Worm (Caenorhabditis elegans) whole organism, L4 larva: ENCODE data around the gene tofu-1.

ENCODE experiments used
- F26F4.8 ChIP-seq: fragments of 200-800 bp; sonication (Bioruptor generic); conservative IDR thresholded peaks from 2 replicates; pipeline ENCODE4 v1.3.6; 2022; ENCODE audit warnings: missing genetic modification characterization, missing compliant biosample characterization
- F44E2.7 ChIP-seq: fragments of 200-800 bp; sonication (Bioruptor generic); IDR thresholded peaks from 2 replicates; pipeline ENCODE4 v2.1.2; 2022; ENCODE audit warnings: missing genetic modification characterization, missing compliant biosample characterization
- F49E8.2 ChIP-seq: sonication (generic microtip); optimal IDR thresholded peaks from 2 replicates; lab custom pipeline; 2016; ENCODE audit warnings: missing compliant biosample characterization, mild to moderate bottlenecking, missing genetic modification characterization, borderline replicate concordance
- Y48G9A.11 ChIP-seq: fragments of 200-800 bp; sonication (Bioruptor generic); IDR thresholded peaks from 2 replicates; pipeline ENCODE4 v1.3.6; 2022; ENCODE audit warnings: missing genetic modification reagents, missing genetic modification characterization, missing compliant biosample characterization
- Y5F2A.4 ChIP-seq: fragments of 200-800 bp; sonication (Bioruptor generic); optimal IDR thresholded peaks from 2 replicates; lab custom pipeline; 2018; ENCODE audit warnings: mild to moderate bottlenecking, missing genetic modification characterization, missing compliant biosample characterization
- attf-4 ChIP-seq: sonication (generic microtip); optimal IDR thresholded peaks from 3 replicates; lab custom pipeline; 2017; ENCODE audit warnings: missing biosample characterization, missing genetic modification characterization
- ceh-32 ChIP-seq: sonication (generic microtip); optimal IDR thresholded peaks from 2 replicates; lab custom pipeline; 2016; ENCODE audit warnings: mild to moderate bottlenecking, missing genetic modification characterization, missing compliant biosample characterization; ENCODE audit not compliant: poor library complexity
- ceh-44 ChIP-seq: fragments of 200-800 bp; sonication (Bioruptor generic); IDR thresholded peaks from 2 replicates; pipeline ENCODE4 v1.3.6; 2022; ENCODE audit warnings: missing genetic modification reagents, missing genetic modification characterization, missing compliant biosample characterization
- ceh-62 ChIP-seq: sonication (generic microtip); optimal IDR thresholded peaks from 2 replicates; lab custom pipeline; 2017; ENCODE audit warnings: missing biosample characterization, missing genetic modification characterization
- ceh-82 ChIP-seq: sonication (generic microtip); optimal IDR thresholded peaks from 2 replicates; lab custom pipeline; 2017; ENCODE audit warnings: missing biosample characterization, missing genetic modification characterization
- cey-2 ChIP-seq: sonication (generic microtip); optimal IDR thresholded peaks from 3 replicates; lab custom pipeline; 2017; ENCODE audit warnings: missing genetic modification characterization, mild to moderate bottlenecking, missing compliant biosample characterization, antibody characterized with exemption, borderline replicate concordance; ENCODE audit not compliant: insufficient read depth
- daf-19 ChIP-seq: fragments of 200-800 bp; sonication (Bioruptor generic); conservative IDR thresholded peaks from 2 replicates; pipeline ENCODE4 v1.3.6; 2022; ENCODE audit warnings: missing genetic modification characterization, missing compliant biosample characterization
- dmd-6 ChIP-seq: fragments of 200-800 bp; sonication (Bioruptor generic); IDR thresholded peaks from 2 replicates; pipeline ENCODE4 v1.3.6; 2022; ENCODE audit warnings: missing genetic modification reagents, missing genetic modification characterization, missing compliant biosample characterization
- dmd-8 ChIP-seq: fragments of 200-800 bp; sonication (Bioruptor generic); IDR thresholded peaks from 2 replicates; pipeline ENCODE4 v1.3.6; 2022; ENCODE audit warnings: missing genetic modification characterization, missing compliant biosample characterization
- dmd-9 ChIP-seq: fragments of 200-800 bp; sonication (Bioruptor generic); IDR thresholded peaks from 2 replicates; pipeline ENCODE4 v1.3.6; 2022; ENCODE audit warnings: missing genetic modification reagents, missing genetic modification characterization, missing compliant biosample characterization
- dpl-1 ChIP-seq: fragments of 150-350 bp; optimal IDR thresholded peaks from 2 replicates; lab custom pipeline; 2014; ENCODE audit warnings: missing biosample characterization, missing genetic modification reagents, missing genetic modification characterization
- fos-1 ChIP-seq: fragments of 150-350 bp; optimal IDR thresholded peaks from 2 replicates; lab custom pipeline; 2014; ENCODE audit warnings: missing biosample characterization, missing genetic modification characterization
- gei-8 ChIP-seq: fragments of 200-800 bp; sonication (Bioruptor generic); optimal IDR thresholded peaks from 2 replicates; lab custom pipeline; 2018; ENCODE audit warnings: mild to moderate bottlenecking, missing genetic modification characterization, missing compliant biosample characterization
- hlh-11 ChIP-seq: fragments of 200-800 bp; sonication (Bioruptor generic); optimal IDR thresholded peaks from 2 replicates; lab custom pipeline; 2018; ENCODE audit warnings: mild to moderate bottlenecking, missing genetic modification characterization, missing compliant biosample characterization
- hlh-30 ChIP-seq: sonication (generic microtip); optimal IDR thresholded peaks from 2 replicates; lab custom pipeline; 2017; ENCODE audit warnings: antibody characterized with exemption, mild to moderate bottlenecking, missing genetic modification characterization, missing compliant biosample characterization; ENCODE audit not compliant: insufficient read depth
- lim-7 ChIP-seq: fragments of 200-800 bp; sonication (Bioruptor generic); IDR thresholded peaks from 2 replicates; pipeline ENCODE4 v1.3.6; 2022; ENCODE audit warnings: missing genetic modification characterization, missing compliant biosample characterization
- lin-13 ChIP-seq: fragments of 150-350 bp; optimal IDR thresholded peaks from 2 replicates; lab custom pipeline; 2014; ENCODE audit warnings: missing biosample characterization, missing genetic modification reagents, missing genetic modification characterization
- lir-3 ChIP-seq: sonication (generic microtip); optimal IDR thresholded peaks from 2 replicates; lab custom pipeline; 2016; ENCODE audit warnings: mild to moderate bottlenecking, missing genetic modification characterization, missing compliant biosample characterization
- mdl-1 ChIP-seq, 2 experiments: fragments of 150-350 bp in 1 of 2; sonication (generic microtip) in 1 of 2; optimal IDR thresholded peaks; 2 replicates each; lab custom pipeline; 2014 to 2017; ENCODE audit warnings: missing biosample characterization in 2 of 2, missing genetic modification characterization in 2 of 2
- mdt-29 ChIP-seq: fragments of 200-800 bp; sonication (Bioruptor generic); IDR thresholded peaks from 2 replicates; pipeline ENCODE4 v1.3.6; 2022; ENCODE audit warnings: missing genetic modification reagents, missing genetic modification characterization, missing compliant biosample characterization
- mes-2 ChIP-seq: sonication (generic microtip); optimal IDR thresholded peaks from 2 replicates; lab custom pipeline; 2016; ENCODE audit warnings: missing genotype, mild to moderate bottlenecking, missing genetic modification characterization, missing compliant biosample characterization; ENCODE audit not compliant: poor library complexity, severe bottlenecking
- nhr-10 ChIP-seq: fragments of 150-350 bp; optimal IDR thresholded peaks from 2 replicates; lab custom pipeline; 2014; ENCODE audit warnings: missing biosample characterization, missing genetic modification characterization
- nhr-11 ChIP-seq: fragments of 150-350 bp; optimal IDR thresholded peaks from 2 replicates; lab custom pipeline; 2014; ENCODE audit warnings: missing biosample characterization, missing genetic modification characterization
- nhr-28 ChIP-seq: fragments of 150-350 bp; optimal IDR thresholded peaks from 2 replicates; lab custom pipeline; 2014; ENCODE audit warnings: missing biosample characterization, missing genetic modification characterization
- nhr-48 ChIP-seq: sonication (generic microtip); optimal IDR thresholded peaks from 2 replicates; lab custom pipeline; 2016; ENCODE audit warnings: mild to moderate bottlenecking, missing genetic modification characterization, missing compliant biosample characterization
- nhr-6 ChIP-seq: fragments of 150-350 bp; optimal IDR thresholded peaks from 2 replicates; lab custom pipeline; 2014; ENCODE audit warnings: missing biosample characterization, missing genetic modification characterization
- nhr-76 ChIP-seq: fragments of 150-350 bp; optimal IDR thresholded peaks from 2 replicates; lab custom pipeline; 2014; ENCODE audit warnings: missing biosample characterization, missing genetic modification characterization
- php-3 ChIP-seq: fragments of 200-800 bp; sonication (Bioruptor generic); IDR thresholded peaks from 2 replicates; pipeline ENCODE4 v1.3.6; 2022; ENCODE audit warnings: missing genetic modification reagents, missing genetic modification characterization, missing compliant biosample characterization
- sdz-12 ChIP-seq: fragments of 200-800 bp; sonication (Bioruptor generic); optimal IDR thresholded peaks from 2 replicates; lab custom pipeline; 2018; ENCODE audit warnings: mild to moderate bottlenecking, missing genetic modification characterization, missing compliant biosample characterization
- skn-1 ChIP-seq: fragments of 150-350 bp; optimal IDR thresholded peaks from 2 replicates; lab custom pipeline; 2014; ENCODE audit warnings: missing biosample characterization, missing genetic modification characterization
- snpc-1.2 ChIP-seq: fragments of 200-800 bp; sonication (Bioruptor generic); IDR thresholded peaks from 2 replicates; pipeline ENCODE4 v1.3.6; 2022; ENCODE audit warnings: missing genetic modification reagents, missing genetic modification characterization, missing compliant biosample characterization
- spr-3 ChIP-seq: fragments of 200-800 bp; sonication (Bioruptor generic); optimal IDR thresholded peaks from 2 replicates; lab custom pipeline; 2018; ENCODE audit warnings: mild to moderate bottlenecking, missing genetic modification characterization, missing compliant biosample characterization
- unc-62 ChIP-seq, 3 experiments: fragments of 150-350 bp in 1 of 3; sonication (generic microtip); optimal IDR thresholded peaks in 2 of 3; peaks in 1 of 3; 1 replicate in 1 of 3; 2 replicates in 2 of 3; lab custom pipeline; 2014 to 2017; ENCODE audit warnings: missing biosample characterization in 3 of 3, missing genetic modification characterization in 3 of 3, missing genetic modification reagents in 3 of 3, missing genotype in 1 of 3
- zfp-3 ChIP-seq: fragments of 200-800 bp; sonication (Bioruptor generic); conservative IDR thresholded peaks from 2 replicates; pipeline ENCODE4 v1.3.6; 2022; ENCODE audit warnings: missing genetic modification reagents, missing genetic modification characterization, missing compliant biosample characterization
- ztf-7 ChIP-seq: fragments of 150-350 bp; optimal IDR thresholded peaks from 2 replicates; lab custom pipeline; 2014; ENCODE audit warnings: missing biosample characterization, missing genetic modification characterization

Gene tofu-1

DNA sequence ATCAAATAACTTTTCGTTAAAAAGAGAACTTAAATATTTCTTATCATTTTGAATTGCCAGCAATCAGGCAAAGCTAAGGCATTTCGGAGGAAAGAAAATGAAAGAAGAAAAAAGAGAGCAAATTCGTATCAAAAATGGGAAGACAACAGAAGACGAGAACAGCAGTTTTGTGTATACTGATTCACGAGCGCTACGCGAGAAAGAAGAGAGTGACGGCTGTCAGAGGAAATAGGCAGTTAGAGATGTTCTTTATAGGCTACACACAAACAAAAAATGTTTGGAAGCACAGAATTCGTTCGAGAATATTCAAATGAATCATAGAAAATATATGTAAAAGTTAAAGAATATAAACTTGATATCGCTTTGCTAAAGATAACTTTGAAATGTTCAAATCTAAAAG lies 3.9 kb downstream of the tofu-1 start (continued):
- TF ChIP-seq ceh-32, result no peak
- no peak for TF ChIP-seq nhr-48 (tag; lab: Kevin White, UChicago)
- TF ChIP-seq gei-8 (GFP tag; lab: Kevin White, UChicago), result no peak
- TF ChIP-seq mes-2, result peak; percentile 13
- TF ChIP-seq F26F4.8 (GFP tag; lab: Robert Waterston, UW), result no peak
- TF ChIP-seq ceh-82 (tag; lab: Kevin White, UChicago), result no peak
- no peak for TF ChIP-seq F49E8.2 (tag; lab: Kevin White, UChicago)
- no peak for TF ChIP-seq lim-7 (GFP tag; lab: Robert Waterston, UW)
- TF ChIP-seq ztf-7 (tag; lab: Kevin White, UChicago), result peak; percentile 25
- no peak for TF ChIP-seq ceh-62 (tag; lab: Kevin White, UChicago)
- no peak for TF ChIP-seq nhr-76 (tag; lab: Kevin White, UChicago)
- no peak for TF ChIP-seq cey-2
- no peak for TF ChIP-seq skn-1 (tag; lab: Kevin White, UChicago)
- no peak for TF ChIP-seq lir-3
- TF ChIP-seq Y48G9A.11 (GFP tag; lab: Robert Waterston, UW), result no peak
- no peak for TF ChIP-seq zfp-3 (GFP tag; lab: Robert Waterston, UW)
- no peak for TF ChIP-seq fos-1 (tag; lab: Kevin White, UChicago)
- TF ChIP-seq nhr-11 (tag; lab: Kevin White, UChicago), result peak; percentile 90
- TF ChIP-seq nhr-28, result peak; percentile 98
- TF ChIP-seq hlh-30 (tag; lab: Kevin White, UChicago), result peak; percentile 53
- TF ChIP-seq dmd-6, result peak; percentile 59
- TF ChIP-seq dmd-8, result no peak
- no peak for TF ChIP-seq spr-3 (GFP tag; lab: Kevin White, UChicago)
- no peak for TF ChIP-seq ceh-44 (GFP tag; lab: Robert Waterston, UW)
- no peak for TF ChIP-seq sdz-12 (GFP tag; lab: Kevin White, UChicago)
- no peak for TF ChIP-seq snpc-1.2 (GFP tag; lab: Robert Waterston, UW)
- no peak for TF ChIP-seq daf-19
- TF ChIP-seq attf-4 (tag; lab: Kevin White, UChicago), result no peak
- no peak for TF ChIP-seq dmd-9 (GFP tag; lab: Robert Waterston, UW)
- no peak for TF ChIP-seq dpl-1 (GFP tag; lab: Kevin White, UChicago)
- peak; percentile 16 for TF ChIP-seq lin-13
- TF ChIP-seq F44E2.7 (GFP tag; lab: Robert Waterston, UW), result no peak
- no peak for TF ChIP-seq nhr-10
- TF ChIP-seq mdl-1 (tag; optimal IDR thresholded peaks at IDR 0.05; lab: Kevin White, UChicago), result peak in 1 of 2 experiments; percentile 27
- TF ChIP-seq nhr-6 (tag; lab: Kevin White, UChicago), result peak; percentile 2

DNA sequence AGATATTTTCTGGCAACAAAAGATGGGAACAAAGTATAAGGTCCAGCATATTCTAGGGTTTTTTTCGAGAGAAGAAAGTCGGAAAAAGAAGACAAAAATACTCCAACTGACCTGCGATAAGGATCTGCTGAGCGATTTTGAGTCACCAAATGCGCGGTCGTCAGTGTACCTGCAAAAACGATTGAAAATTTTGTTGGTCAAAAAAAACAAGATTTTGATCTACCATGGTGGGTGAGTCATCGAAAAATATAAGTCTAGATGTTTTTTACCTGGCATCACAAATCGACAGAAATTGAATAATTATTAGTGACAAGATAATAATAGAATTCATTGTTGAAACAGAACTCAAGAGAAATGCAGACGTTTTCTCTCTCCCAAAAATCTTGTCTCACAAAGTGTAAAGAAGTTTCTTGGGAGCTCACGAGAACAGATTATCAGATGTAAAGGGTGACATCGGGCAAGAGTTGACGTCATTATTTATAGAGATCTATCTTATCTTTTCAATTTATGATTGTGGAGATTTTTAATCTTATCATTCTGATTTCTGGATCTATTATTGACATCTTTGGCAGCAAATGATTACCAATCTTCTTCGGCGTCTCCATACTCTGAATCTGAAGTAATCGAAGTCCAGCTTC lies 4.4 kb downstream of the tofu-1 start:
- no peak for TF ChIP-seq mdt-29 (GFP tag; lab: Robert Waterston, UW)
- peak in 1 of 2 experiments; percentile 97 for TF ChIP-seq unc-62 (GFP tag; optimal IDR thresholded peaks at IDR 0.05 in 1 of 2; lab: Kevin White, UChicago)
- no peak for TF ChIP-seq unc-62 (tag; optimal IDR thresholded peaks at IDR 0.05; lab: Kevin White, UChicago)
- TF ChIP-seq hlh-11, result peak; percentile 11
- no peak for TF ChIP-seq php-3 (GFP tag; lab: Robert Waterston, UW)
- no peak for TF ChIP-seq lir-3
- TF ChIP-seq Y5F2A.4, result no peak
- TF ChIP-seq nhr-11 (tag; lab: Kevin White, UChicago), result peak; percentile 21
